Fruit fly (Drosophila melanogaster) S2 (cell line): ENCODE measurements around the gene Corp.

Source experiments
- CG8478 ChIP-seq: fragments of >200 bp; optimal IDR thresholded peaks from 2 replicates; lab custom pipeline; 2018
- CTCF ChIP-seq, 2 experiments: fragments of >200 bp; optimal IDR thresholded peaks; 2 replicates each; lab custom pipeline; 2018

- no peak for TF ChIP-seq CTCF (optimal IDR thresholded peaks at IDR 0.05; lab: Kevin White, UChicago)
- TF ChIP-seq CG8478 (lab: Kevin White, UChicago), result no peak
Measured at dm6 chrX:8285052-8285451, 13.8 kb upstream of the Corp start.
